Fruit fly (Drosophila melanogaster) whole organism, embryonic: ENCODE measurements around the gene Shc.

Experiments
- Ada2b ChIP-seq: fragments of 200-800 bp; sonication (Bioruptor generic); IDR thresholded peaks from 2 replicates; pipeline ENCODE4 v1.3.6; 2022; ENCODE audit warnings: missing biosample characterization, missing genetic modification characterization
- B-H1 ChIP-seq: fragments of 200-800 bp; sonication (Bioruptor generic); IDR thresholded peaks from 3 replicates; pipeline ENCODE4 v1.3.6; 2022; ENCODE audit warnings: missing biosample characterization, missing genetic modification characterization
- Bgb ChIP-seq: fragments of 200-800 bp; sonication (Bioruptor generic); IDR thresholded peaks from 2 replicates; pipeline ENCODE4 v1.3.6; 2022; ENCODE audit warnings: missing biosample characterization, missing genetic modification characterization; ENCODE audit not compliant: partially characterized antibody
- CG10431 ChIP-seq: fragments of 200-800 bp; sonication (Bioruptor generic); optimal IDR thresholded peaks from 3 replicates; lab custom pipeline; 2018; ENCODE audit warnings: missing biosample characterization, mild to moderate bottlenecking, missing genetic modification characterization
- CG10462 ChIP-seq: fragments of 200-800 bp; sonication (Bioruptor generic); optimal IDR thresholded peaks from 2 replicates; lab custom pipeline; 2016; ENCODE audit warnings: missing biosample characterization, missing genetic modification characterization
- CG11093 ChIP-seq: fragments of 200-800 bp; sonication (Bioruptor generic); IDR thresholded peaks from 3 replicates; pipeline ENCODE4 v1.3.6; 2022; ENCODE audit warnings: missing biosample characterization, missing genetic modification characterization
- CG12299 ChIP-seq: fragments of 200-800 bp; sonication (Bioruptor generic); optimal IDR thresholded peaks from 2 replicates; lab custom pipeline; 2018; ENCODE audit warnings: missing biosample characterization, mild to moderate bottlenecking, missing genetic modification characterization
- CG12744 ChIP-seq: fragments of 200-800 bp; sonication (Bioruptor generic); optimal IDR thresholded peaks from 2 replicates; lab custom pipeline; 2016; ENCODE audit warnings: missing biosample characterization, missing genetic modification characterization
- CG13424 ChIP-seq: fragments of 200-800 bp; sonication (Bioruptor generic); optimal IDR thresholded peaks from 2 replicates; lab custom pipeline; 2019; ENCODE audit warnings: missing biosample characterization, mild to moderate bottlenecking, missing genetic modification characterization, moderate library complexity
- CG15073 ChIP-seq: fragments of 200-800 bp; sonication (Bioruptor generic); optimal IDR thresholded peaks from 2 replicates; lab custom pipeline; 2016; ENCODE audit warnings: missing biosample characterization, missing genetic modification characterization
- CG34376 ChIP-seq: fragments of 200-800 bp; sonication (Bioruptor generic); optimal IDR thresholded peaks from 2 replicates; lab custom pipeline; 2018; ENCODE audit warnings: missing biosample characterization, mild to moderate bottlenecking, missing genetic modification characterization
- CG42726 ChIP-seq: fragments of 200-800 bp; sonication (Bioruptor generic); IDR thresholded peaks from 2 replicates; pipeline ENCODE4 v1.3.6; 2022; ENCODE audit warnings: missing biosample characterization, missing genetic modification characterization; ENCODE audit not compliant: partially characterized antibody
- CG5245 ChIP-seq: fragments of 200-800 bp; sonication (Bioruptor generic); optimal IDR thresholded peaks from 3 replicates; lab custom pipeline; 2016; ENCODE audit warnings: missing biosample characterization, missing genetic modification characterization
- CG6175 ChIP-seq: fragments of 200-800 bp; sonication (Bioruptor generic); IDR thresholded peaks from 3 replicates; pipeline ENCODE4 v1.3.6; 2022; ENCODE audit warnings: missing biosample characterization, missing genetic modification characterization
- CG6683 ChIP-seq: fragments of 200-800 bp; sonication (Bioruptor generic); optimal IDR thresholded peaks from 2 replicates; lab custom pipeline; 2017; ENCODE audit warnings: missing biosample characterization, mild to moderate bottlenecking, missing genetic modification characterization, missing genetic modification reagents
- CG8089 ChIP-seq: fragments of 200-800 bp; sonication (Bioruptor generic); optimal IDR thresholded peaks from 3 replicates; lab custom pipeline; 2016; ENCODE audit warnings: missing biosample characterization, missing genetic modification characterization
- CG9876 ChIP-seq: fragments of 200-800 bp; sonication (Bioruptor generic); optimal IDR thresholded peaks from 2 replicates; lab custom pipeline; 2016; ENCODE audit warnings: missing biosample characterization, missing genetic modification characterization
- CG9932 ChIP-seq: fragments of 200-800 bp; sonication (Bioruptor generic); IDR thresholded peaks from 2 replicates; pipeline ENCODE4 v1.3.6; 2022; ENCODE audit warnings: missing biosample characterization, missing genetic modification characterization
- Chrac-16 ChIP-seq: fragments of 200-800 bp; sonication (Bioruptor generic); optimal IDR thresholded peaks from 3 replicates; lab custom pipeline; 2016; ENCODE audit warnings: missing biosample characterization, missing genetic modification characterization
- D19A ChIP-seq: fragments of 200-800 bp; optimal IDR thresholded peaks from 3 replicates; lab custom pipeline; 2019; ENCODE audit warnings: missing biosample characterization, mild to moderate bottlenecking, missing genetic modification characterization, moderate library complexity
- Dbx ChIP-seq: fragments of 200-800 bp; sonication (Bioruptor generic); IDR thresholded peaks from 3 replicates; pipeline ENCODE4 v1.3.6; 2022; ENCODE audit warnings: missing biosample characterization, missing genetic modification characterization
- Deaf1 ChIP-seq: fragments of 200-800 bp; optimal IDR thresholded peaks from 3 replicates; lab custom pipeline; 2019; ENCODE audit warnings: missing biosample characterization, mild to moderate bottlenecking, missing genetic modification characterization, moderate library complexity
- Fer2 ChIP-seq: fragments of 200-800 bp; sonication (Bioruptor generic); optimal IDR thresholded peaks from 2 replicates; lab custom pipeline; 2018; ENCODE audit warnings: missing biosample characterization, mild to moderate bottlenecking, missing genetic modification characterization, moderate library complexity
- H2.0 ChIP-seq: fragments of 200-800 bp; sonication (Bioruptor generic); IDR thresholded peaks from 2 replicates; pipeline ENCODE4 v1.3.6; 2022; ENCODE audit warnings: missing biosample characterization, missing genetic modification characterization
- Hr3 ChIP-seq: fragments of 200-800 bp; sonication (Bioruptor generic); optimal IDR thresholded peaks from 3 replicates; lab custom pipeline; 2016; ENCODE audit warnings: missing biosample characterization, missing genetic modification characterization
- Max ChIP-seq: fragments of 200-800 bp; sonication (Bioruptor generic); optimal IDR thresholded peaks from 2 replicates; lab custom pipeline; 2016; ENCODE audit warnings: missing biosample characterization, mild to moderate bottlenecking, missing genetic modification characterization
- Med ChIP-seq: fragments of 200-800 bp; sonication (Bioruptor generic); peaks from one replicate; lab custom pipeline; 2016; ENCODE audit warnings: missing biosample characterization, missing genetic modification characterization, mild to moderate bottlenecking, inconsistent platforms, moderate library complexity
- Myb ChIP-seq: fragments of 200-800 bp; sonication (Bioruptor generic); optimal IDR thresholded peaks from 2 replicates; lab custom pipeline; 2016; ENCODE audit warnings: missing biosample characterization, missing genetic modification characterization
- NC2β ChIP-seq: fragments of 200-800 bp; sonication (Bioruptor generic); optimal IDR thresholded peaks from 2 replicates; lab custom pipeline; 2016; ENCODE audit warnings: missing biosample characterization, missing genetic modification characterization
- Oli ChIP-seq: fragments of 200-800 bp; sonication (Bioruptor generic); optimal IDR thresholded peaks from 2 replicates; lab custom pipeline; 2018; ENCODE audit warnings: missing biosample characterization, mild to moderate bottlenecking, missing genetic modification characterization, moderate library complexity
- Poxn ChIP-seq: fragments of 200-800 bp; sonication (Bioruptor generic); IDR thresholded peaks from 2 replicates; pipeline ENCODE4 v1.3.6; 2022; ENCODE audit warnings: missing biosample characterization, missing genetic modification characterization
- Sry-β ChIP-seq: fragments of 200-800 bp; sonication (Bioruptor generic); optimal IDR thresholded peaks from 2 replicates; lab custom pipeline; 2018; ENCODE audit warnings: missing biosample characterization, mild to moderate bottlenecking, missing genetic modification characterization, moderate library complexity
- Taf1 ChIP-seq: fragments of 200-800 bp; sonication (Bioruptor generic); IDR thresholded peaks from 2 replicates; pipeline ENCODE4 v1.3.6; 2022; ENCODE audit warnings: missing biosample characterization, missing genetic modification characterization
- Xrp1 ChIP-seq: fragments of 200-800 bp; sonication (Bioruptor generic); IDR thresholded peaks from 2 replicates; pipeline ENCODE4 v1.3.6; 2022; ENCODE audit warnings: missing biosample characterization, missing genetic modification characterization
- YL-1 ChIP-seq: fragments of 200-800 bp; sonication (Bioruptor generic); optimal IDR thresholded peaks from 3 replicates; lab custom pipeline; 2017; ENCODE audit warnings: missing biosample characterization, mild to moderate bottlenecking, missing genetic modification characterization
- ab ChIP-seq: fragments of 200-800 bp; sonication (Bioruptor generic); optimal IDR thresholded peaks from 2 replicates; lab custom pipeline; 2016; ENCODE audit warnings: missing biosample characterization, missing genetic modification characterization
- al ChIP-seq: fragments of 200-800 bp; sonication (Bioruptor generic); IDR thresholded peaks from 2 replicates; pipeline ENCODE4 v1.3.6; 2022; ENCODE audit warnings: missing biosample characterization, missing genetic modification characterization
- da ChIP-seq: fragments of 200-800 bp; sonication (Bioruptor generic); optimal IDR thresholded peaks from 2 replicates; lab custom pipeline; 2016; ENCODE audit warnings: missing biosample characterization, missing genetic modification characterization
- danr ChIP-seq: fragments of 200-800 bp; sonication (Bioruptor generic); IDR thresholded peaks from 2 replicates; pipeline ENCODE4 v1.3.6; 2022; ENCODE audit warnings: missing biosample characterization, missing genetic modification characterization
- dmrt11E ChIP-seq: fragments of 200-800 bp; sonication (Bioruptor generic); optimal IDR thresholded peaks from 3 replicates; lab custom pipeline; 2018; ENCODE audit warnings: missing biosample characterization, mild to moderate bottlenecking, missing genetic modification characterization, moderate library complexity
- ewg ChIP-seq: fragments of 200-800 bp; sonication (Bioruptor generic); optimal IDR thresholded peaks from 3 replicates; lab custom pipeline; 2017; ENCODE audit warnings: mild to moderate bottlenecking, missing biosample characterization, missing genetic modification reagents, missing genetic modification characterization
- gem ChIP-seq: fragments of 200-800 bp; sonication (Bioruptor generic); optimal IDR thresholded peaks from 2 replicates; lab custom pipeline; 2019; ENCODE audit warnings: missing biosample characterization, mild to moderate bottlenecking, missing genetic modification characterization, moderate library complexity
- hth ChIP-seq: fragments of >200 bp; optimal IDR thresholded peaks from 2 replicates; lab custom pipeline; 2017; ENCODE audit warnings: inconsistent platforms
- inv ChIP-seq: fragments of 200-800 bp; sonication (Bioruptor generic); IDR thresholded peaks from 2 replicates; pipeline ENCODE4 v1.3.6; 2022; ENCODE audit warnings: missing biosample characterization, missing genetic modification characterization; ENCODE audit not compliant: partially characterized antibody
- mld ChIP-seq: fragments of 200-800 bp; sonication (Bioruptor generic); IDR thresholded peaks from 3 replicates; pipeline ENCODE4 v1.3.6; 2022; ENCODE audit warnings: missing biosample characterization, missing genetic modification characterization; ENCODE audit not compliant: partially characterized antibody
- onecut ChIP-seq: fragments of 200-800 bp; sonication (Bioruptor generic); IDR thresholded peaks from 2 replicates; pipeline ENCODE4 v1.3.6; 2022; ENCODE audit warnings: missing biosample characterization, missing genetic modification characterization
- otp ChIP-seq: fragments of 200-800 bp; sonication (Bioruptor generic); IDR thresholded peaks from 3 replicates; pipeline ENCODE4, ENCODE4 v1.3.6; 2022; ENCODE audit warnings: missing biosample characterization, missing genetic modification characterization
- sqz ChIP-seq: fragments of 200-800 bp; sonication (Bioruptor generic); optimal IDR thresholded peaks from 3 replicates; lab custom pipeline; 2018; ENCODE audit warnings: missing biosample characterization, mild to moderate bottlenecking, missing genetic modification characterization
- ssp ChIP-seq: fragments of 200-800 bp; sonication (Bioruptor generic); IDR thresholded peaks from 2 replicates; pipeline ENCODE4 v1.3.6; 2022; ENCODE audit warnings: missing biosample characterization, missing genetic modification characterization
- ttk ChIP-seq: fragments of 200-800 bp; sonication (Bioruptor generic); IDR thresholded peaks from 2 replicates; pipeline ENCODE4 v2.1.2; 2022; ENCODE audit warnings: missing biosample characterization, missing genetic modification characterization

Shc gene

DNA sequence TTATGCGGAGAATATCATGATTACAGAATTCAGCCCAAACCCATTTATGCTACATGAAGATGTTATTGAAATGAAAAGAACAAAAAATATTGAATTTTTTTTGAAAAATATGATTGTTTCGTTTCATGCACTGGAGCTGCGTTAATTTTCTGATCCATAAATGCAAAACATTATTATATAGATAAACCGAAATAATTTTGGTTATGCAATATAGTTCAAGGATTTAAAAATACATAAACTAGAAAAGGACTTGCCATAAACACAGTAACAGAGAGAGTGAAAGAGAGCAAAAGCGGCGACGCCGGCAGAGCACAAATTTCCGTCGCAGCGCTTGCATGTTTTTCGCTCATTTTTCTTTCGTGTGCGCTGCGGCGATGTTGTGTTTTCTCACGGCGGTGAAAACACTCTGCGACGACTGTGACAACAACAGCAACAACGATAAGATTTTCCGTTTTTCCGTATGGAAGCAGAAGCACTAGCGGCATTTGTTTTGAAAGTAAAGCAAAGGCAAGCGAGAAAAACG is 35.5 kb downstream of the Shc start (continued):
- TF ChIP-seq inv (GFP tag; lab: Robert Waterston, UW) (no peak), CG11093 (GFP tag; lab: Robert Waterston, UW) (0 out of 3 replicates have a peak, but pooled peaks have one; percentile 26), danr (no peak), Med (GFP tag; lab: Kevin White, UChicago) (peak; percentile 87), otp (GFP tag; lab: Robert Waterston, UW) (peak; percentile 66; the same call in 2 of the 3 replicates), hth (lab: Kevin White, UChicago) (no peak), da (GFP tag; lab: Kevin White, UChicago) (no peak), ab (GFP tag; lab: Kevin White, UChicago) (no peak), Sry-β (GFP tag; lab: Kevin White, UChicago) (peak; percentile 54), Max (GFP tag; lab: Kevin White, UChicago) (peak; percentile 90), Bgb (GFP tag; lab: Robert Waterston, UW) (peak; percentile 36; the same call in 1 of the 2 replicates), Myb (GFP tag; lab: Kevin White, UChicago) (peak; percentile 4), CG5245 (GFP tag; lab: Kevin White, UChicago) (peak; percentile 48), ttk (peak; percentile 29; the same call in 1 of the 2 replicates), Poxn (no peak), CG10431 (GFP tag; lab: Kevin White, UChicago) (peak; percentile 79), YL-1 (GFP tag; lab: Kevin White, UChicago) (peak; percentile 52), CG10462 (GFP tag; lab: Kevin White, UChicago) (peak; percentile 64), Ada2b (GFP tag; lab: Robert Waterston, UW) (peak; percentile 64), CG12744 (GFP tag; lab: Kevin White, UChicago) (peak; percentile 77), CG6175 (GFP tag; lab: Robert Waterston, UW) (no peak), Xrp1 (GFP tag; lab: Robert Waterston, UW) (peak; percentile 89), mld (GFP tag; lab: Robert Waterston, UW) (0 out of 3 replicates have a peak, but pooled peaks have one; percentile 8), Oli (tag; lab: Kevin White, UChicago) (peak; percentile 87), D19A (peak; percentile 92), CG13424 (tag; lab: Kevin White, UChicago) (peak; percentile 93), Taf1 (GFP tag; lab: Robert Waterston, UW) (no peak), ssp (GFP tag; lab: Robert Waterston, UW) (0 out of 2 replicates have a peak, but pooled peaks have one; percentile 6), Dbx (GFP tag; lab: Robert Waterston, UW) (peak; percentile 74; the same call in 2 of the 3 replicates), onecut (GFP tag; lab: Robert Waterston, UW) (peak; percentile 69), CG9932 (GFP tag; lab: Robert Waterston, UW) (peak; percentile 45), B-H1 (GFP tag; lab: Robert Waterston, UW) (peak; percentile 75), CG12299 (tag; lab: Kevin White, UChicago) (peak; percentile 92), Chrac-16 (GFP tag; lab: Kevin White, UChicago) (peak; percentile 65), Deaf1 (tag; lab: Kevin White, UChicago) (peak; percentile 74), CG42726 (GFP tag; lab: Robert Waterston, UW) (no peak; the same call in 1 of the 2 replicates), Hr3 (GFP tag; lab: Kevin White, UChicago) (peak; percentile 63), CG15073 (GFP tag; lab: Kevin White, UChicago) (no peak), CG9876 (GFP tag; lab: Kevin White, UChicago) (no peak), gem (tag; lab: Kevin White, UChicago) (peak; percentile 97), al (peak; percentile 53; the same call in 1 of the 2 replicates), NC2β (GFP tag; lab: Kevin White, UChicago) (peak; percentile 67), sqz (GFP tag; lab: Kevin White, UChicago) (peak; percentile 84), ewg (GFP tag; lab: Kevin White, UChicago) (peak; percentile 69), CG6683 (peak; percentile 84), CG8089 (GFP tag; lab: Kevin White, UChicago) (peak; percentile 29), dmrt11E (tag; lab: Kevin White, UChicago) (peak; percentile 94), H2.0 (GFP tag; lab: Robert Waterston, UW) (peak; percentile 65), Fer2 (tag; lab: Kevin White, UChicago) (peak; percentile 78), CG34376 (peak; percentile 93)
